Worm (Caenorhabditis elegans) whole organism, mixed stage, embryonic: Measurements from ENCODE around the gene T19D12.5.
"Not testable (repeated sequence)": the region's sequence is repeated elsewhere in the genome, so short reads cannot be mapped to it uniquely, and the experiment has no call there.

Experiments used
- M03D4.4 ChIP-seq: sonication (generic microtip); optimal IDR thresholded peaks from 2 replicates; lab custom pipeline; 2017; ENCODE audit warnings: mild to moderate bottlenecking, missing genetic modification characterization, missing compliant biosample characterization
- bed-3 ChIP-seq: fragments of 200-800 bp; sonication (Bioruptor generic); optimal IDR thresholded peaks from 3 replicates; lab custom pipeline; 2018; ENCODE audit warnings: mild to moderate bottlenecking, missing genetic modification characterization, moderate library complexity, missing compliant biosample characterization
- blmp-1 ChIP-seq: fragments of 150-350 bp; optimal IDR thresholded peaks from 2 replicates; lab custom pipeline; 2014; ENCODE audit warnings: missing biosample characterization, missing genetic modification characterization
- ceh-39 ChIP-seq: fragments of 150-350 bp; optimal IDR thresholded peaks from 2 replicates; lab custom pipeline; 2014; ENCODE audit warnings: missing biosample characterization, missing genetic modification characterization
- ceh-83 ChIP-seq: fragments of 200-800 bp; sonication (Bioruptor generic); optimal IDR thresholded peaks from 2 replicates; lab custom pipeline; 2018; ENCODE audit warnings: mild to moderate bottlenecking, missing genetic modification characterization, missing compliant biosample characterization
- ces-1 ChIP-seq: fragments of 150-350 bp; optimal IDR thresholded peaks from 2 replicates; lab custom pipeline; 2014; ENCODE audit warnings: missing biosample characterization, missing genetic modification reagents, missing genetic modification characterization
- cnd-1 ChIP-seq: fragments of 200-800 bp; sonication (Bioruptor generic); optimal IDR thresholded peaks from 2 replicates; lab custom pipeline; 2018; ENCODE audit warnings: mild to moderate bottlenecking, missing genetic modification characterization, missing compliant biosample characterization
- drap-1 ChIP-seq: fragments of 200-800 bp; sonication (Bioruptor generic); optimal IDR thresholded peaks from 3 replicates; lab custom pipeline; 2018; ENCODE audit warnings: mild to moderate bottlenecking, missing genetic modification characterization, missing compliant biosample characterization
- elt-1 ChIP-seq: sonication (generic microtip); optimal IDR thresholded peaks from 2 replicates; lab custom pipeline; 2017; ENCODE audit warnings: missing genetic modification characterization, mild to moderate bottlenecking, missing compliant biosample characterization, antibody characterized with exemption, moderate library complexity, borderline replicate concordance; ENCODE audit not compliant: insufficient read depth
- elt-3 ChIP-seq: fragments of 150-350 bp; optimal IDR thresholded peaks from 2 replicates; lab custom pipeline; 2014; ENCODE audit warnings: missing biosample characterization, missing genetic modification characterization
- flh-1 ChIP-seq: fragments of 200-800 bp; sonication (Bioruptor generic); optimal IDR thresholded peaks from 2 replicates; lab custom pipeline; 2018; ENCODE audit warnings: mild to moderate bottlenecking, missing genetic modification characterization, moderate library complexity, missing compliant biosample characterization
- ham-2 ChIP-seq: fragments of 200-800 bp; sonication (Bioruptor generic); optimal IDR thresholded peaks from 2 replicates; lab custom pipeline; 2018; ENCODE audit warnings: mild to moderate bottlenecking, missing genetic modification characterization, missing compliant biosample characterization
- lin-13 ChIP-seq: fragments of 150-350 bp; optimal IDR thresholded peaks from 2 replicates; lab custom pipeline; 2014; ENCODE audit warnings: missing biosample characterization, missing genetic modification characterization
- lin-32 ChIP-seq: fragments of 200-800 bp; sonication (Bioruptor generic); optimal IDR thresholded peaks from 2 replicates; lab custom pipeline; 2018; ENCODE audit warnings: mild to moderate bottlenecking, missing genetic modification characterization, missing compliant biosample characterization
- mab-5 ChIP-seq: fragments of 150-350 bp; optimal IDR thresholded peaks from 2 replicates; lab custom pipeline; 2014; ENCODE audit warnings: missing biosample characterization, missing genetic modification characterization
- mep-1 ChIP-seq: fragments of 150-350 bp; optimal IDR thresholded peaks from 2 replicates; lab custom pipeline; 2017; ENCODE audit warnings: missing biosample characterization, missing genetic modification reagents, missing genetic modification characterization, inconsistent platforms
- mls-2 ChIP-seq: sonication (generic microtip); optimal IDR thresholded peaks from 2 replicates; lab custom pipeline; 2016; ENCODE audit warnings: mild to moderate bottlenecking, missing genetic modification characterization, moderate library complexity, missing compliant biosample characterization
- nhr-2 ChIP-seq: fragments of 150-350 bp; optimal IDR thresholded peaks from 2 replicates; lab custom pipeline; 2014; ENCODE audit warnings: missing biosample characterization, missing genetic modification characterization
- nhr-237 ChIP-seq: fragments of 150-350 bp; optimal IDR thresholded peaks from 2 replicates; lab custom pipeline; 2014; ENCODE audit warnings: missing biosample characterization, missing genetic modification characterization
- nhr-28 ChIP-seq: fragments of 150-350 bp; optimal IDR thresholded peaks from 2 replicates; lab custom pipeline; 2014; ENCODE audit warnings: missing biosample characterization, missing genetic modification characterization
- nhr-76 ChIP-seq: sonication (generic microtip); optimal IDR thresholded peaks from 2 replicates; lab custom pipeline; 2017; ENCODE audit warnings: missing biosample characterization, missing genetic modification characterization
- pha-4 ChIP-seq: fragments of 150-350 bp; optimal IDR thresholded peaks from 2 replicates; lab custom pipeline; 2018; ENCODE audit warnings: missing biosample characterization, missing genetic modification reagents, missing genetic modification characterization
- sem-2 ChIP-seq: fragments of 200-800 bp; sonication (Bioruptor generic); optimal IDR thresholded peaks from 2 replicates; lab custom pipeline; 2018; ENCODE audit warnings: mild to moderate bottlenecking, missing genetic modification characterization, missing compliant biosample characterization
- snpc-4 ChIP-seq: fragments of 150-350 bp; optimal IDR thresholded peaks from 2 replicates; lab custom pipeline; 2014; ENCODE audit warnings: missing biosample characterization, missing genetic modification characterization
- sptf-1 ChIP-seq: sonication (generic microtip); optimal IDR thresholded peaks from 2 replicates; lab custom pipeline; 2017; ENCODE audit warnings: mild to moderate bottlenecking, missing genetic modification characterization, moderate library complexity, missing compliant biosample characterization
- tbx-8 ChIP-seq: fragments of 200-800 bp; sonication (Bioruptor generic); optimal IDR thresholded peaks from 2 replicates; lab custom pipeline; 2018; ENCODE audit warnings: mild to moderate bottlenecking, missing genetic modification characterization, moderate library complexity, missing compliant biosample characterization
- unc-120 ChIP-seq: sonication (generic microtip); optimal IDR thresholded peaks from 2 replicates; lab custom pipeline; 2017; ENCODE audit warnings: missing genetic modification characterization, missing compliant biosample characterization; ENCODE audit not compliant: poor library complexity, severe bottlenecking
- unc-39 ChIP-seq: fragments of 150-350 bp; optimal IDR thresholded peaks from 2 replicates; lab custom pipeline; 2014; ENCODE audit warnings: missing biosample characterization, missing genetic modification characterization
- unc-62 ChIP-seq: fragments of 150-350 bp; optimal IDR thresholded peaks from 2 replicates; lab custom pipeline; 2014; ENCODE audit warnings: missing biosample characterization, missing genetic modification reagents, missing genetic modification characterization
- zip-8 ChIP-seq: fragments of 150-350 bp; optimal IDR thresholded peaks from 2 replicates; lab custom pipeline; 2014; ENCODE audit warnings: missing biosample characterization, missing genetic modification characterization

Gene T19D12.5

ce11 chrII:6629775-6630174 is 6.3 kb downstream of the T19D12.5 start:
- TF ChIP-seq ceh-83 (GFP tag; lab: Kevin White, UChicago), result no peak
- no peak for TF ChIP-seq sem-2 (GFP tag; lab: Kevin White, UChicago)
- TF ChIP-seq mep-1 (tag; lab: Kevin White, UChicago), result no peak
- TF ChIP-seq blmp-1, result no peak
- no peak for TF ChIP-seq mls-2
- TF ChIP-seq, all 35 proteins: peak for 0

ce11 chrII:6628397-6628796 is 7.6 kb downstream of the T19D12.5 start:
- TF ChIP-seq nhr-237, result no peak
- TF ChIP-seq drap-1 (GFP tag; lab: Kevin White, UChicago), result no peak
- TF ChIP-seq elt-3 (tag; lab: Kevin White, UChicago), result no peak
- TF ChIP-seq sptf-1 (tag; lab: Kevin White, UChicago), result no peak
- TF ChIP-seq lin-13 (tag; lab: Kevin White, UChicago), result no peak
- TF ChIP-seq M03D4.4 (tag; lab: Kevin White, UChicago), result no peak
- TF ChIP-seq blmp-1, result no peak
- TF ChIP-seq zip-8, result no peak
- no peak for TF ChIP-seq ces-1 (GFP tag; lab: Kevin White, UChicago)
- no peak for TF ChIP-seq sem-2 (GFP tag; lab: Kevin White, UChicago)
- TF ChIP-seq pha-4 (tag; lab: Kevin White, UChicago), result no peak
- no peak for TF ChIP-seq nhr-76
- no peak for TF ChIP-seq mab-5
- TF ChIP-seq elt-1 (tag; lab: Kevin White, UChicago), result no peak
- no peak for TF ChIP-seq unc-39 (tag; lab: Kevin White, UChicago)
- no peak for TF ChIP-seq nhr-2 (tag; lab: Kevin White, UChicago)
- TF ChIP-seq flh-1 (GFP tag; lab: Kevin White, UChicago), result no peak
- no peak for TF ChIP-seq unc-62
- TF ChIP-seq unc-120, result no peak
- TF ChIP-seq, all 35 proteins: peak for 0

ce11 chrII:6627182-6627581 is 8.9 kb downstream of the T19D12.5 start, which contains the start of the genes F54H5.5 and F54H5.2:
Gene F54H5.5 (minus strand): TSS chrII:6627282.
Gene F54H5.2 (plus strand): TSS chrII:6627484.
- not testable (repeated sequence) for TF ChIP-seq flh-1 (GFP tag; lab: Kevin White, UChicago); sptf-1 (tag; lab: Kevin White, UChicago); nhr-76

- TF ChIP-seq lin-32 (GFP tag; lab: Kevin White, UChicago) (no peak), zip-8 (no peak), elt-1 (tag; lab: Kevin White, UChicago) (no peak), nhr-76 (no peak), ces-1 (GFP tag; lab: Kevin White, UChicago) (no peak), mep-1 (tag; lab: Kevin White, UChicago) (no peak), cnd-1 (tag; lab: Kevin White, UChicago) (no peak), snpc-4 (tag; lab: Kevin White, UChicago) (no peak), unc-62 (no peak), ham-2 (GFP tag; lab: Kevin White, UChicago) (no peak), mab-5 (no peak), blmp-1 (no peak), ceh-39 (tag; lab: Kevin White, UChicago) (no peak), nhr-28 (tag; lab: Kevin White, UChicago) (no peak)
Observed at ce11 chrII:6625302-6625701, 10.7 kb downstream of the T19D12.5 start, which contains the start of gene F54H5.14. Gene F54H5.14 (minus strand): TSS chrII:6625402.

- no peak for TF ChIP-seq blmp-1
- TF ChIP-seq cnd-1 (tag; lab: Kevin White, UChicago), result no peak
- no peak for TF ChIP-seq sem-2 (GFP tag; lab: Kevin White, UChicago)
- TF ChIP-seq zip-8, result no peak
- no peak for TF ChIP-seq nhr-76
- no peak for TF ChIP-seq elt-1 (tag; lab: Kevin White, UChicago)
- no peak for TF ChIP-seq bed-3
- no peak for TF ChIP-seq pha-4 (tag; lab: Kevin White, UChicago)
- no peak for TF ChIP-seq ces-1 (GFP tag; lab: Kevin White, UChicago)
- no peak for TF ChIP-seq nhr-237
- no peak for TF ChIP-seq ham-2 (GFP tag; lab: Kevin White, UChicago)
- no peak for TF ChIP-seq nhr-2 (tag; lab: Kevin White, UChicago)
- no peak for TF ChIP-seq snpc-4 (tag; lab: Kevin White, UChicago)
- TF ChIP-seq M03D4.4 (tag; lab: Kevin White, UChicago), result no peak
- TF ChIP-seq mab-5, result no peak
- no peak for TF ChIP-seq lin-13 (tag; lab: Kevin White, UChicago)
- no peak for TF ChIP-seq sptf-1 (tag; lab: Kevin White, UChicago)
- TF ChIP-seq tbx-8 (GFP tag; lab: Kevin White, UChicago), result no peak
- no peak for TF ChIP-seq drap-1 (GFP tag; lab: Kevin White, UChicago)
- no peak for TF ChIP-seq elt-3 (tag; lab: Kevin White, UChicago)
Observed at ce11 chrII:6621886-6622285, 14.2 kb downstream of the T19D12.5 start, which contains the start of gene F54H5.3. Gene F54H5.3 (plus strand): TSS chrII:6622186.
